Fruit fly (Drosophila melanogaster) whole organism, pupa: ENCODE data around the gene CG14107.

ENCODE experiments used
- CG13204 ChIP-seq: fragments of 200-800 bp; sonication (Bioruptor generic); optimal IDR thresholded peaks from 2 replicates; lab custom pipeline; 2018; ENCODE audit warnings: missing biosample characterization, mild to moderate bottlenecking, missing genetic modification characterization, moderate library complexity
- CG14655 ChIP-seq: fragments of 200-800 bp; sonication (Bioruptor generic); optimal IDR thresholded peaks from 3 replicates; lab custom pipeline; 2017; ENCODE audit warnings: mild to moderate bottlenecking, missing biosample characterization, missing genetic modification reagents, missing genetic modification characterization
- CG15710 ChIP-seq: fragments of 200-800 bp; sonication (Bioruptor generic); optimal IDR thresholded peaks from 2 replicates; lab custom pipeline; 2018; ENCODE audit warnings: missing biosample characterization, mild to moderate bottlenecking, missing genetic modification characterization, moderate library complexity
- CG17806 ChIP-seq: fragments of 200-800 bp; sonication (Bioruptor generic); optimal IDR thresholded peaks from 2 replicates; lab custom pipeline; 2018; ENCODE audit warnings: missing biosample characterization, mild to moderate bottlenecking, missing genetic modification characterization, moderate library complexity
- CG34367 ChIP-seq: fragments of 200-800 bp; sonication (Bioruptor generic); optimal IDR thresholded peaks from 2 replicates; lab custom pipeline; 2018; ENCODE audit warnings: missing biosample characterization, mild to moderate bottlenecking, missing genetic modification characterization
- CG4496 ChIP-seq: fragments of 200-800 bp; sonication (Bioruptor generic); IDR thresholded peaks from 3 replicates; pipeline ENCODE4 v1.3.6; 2022; ENCODE audit warnings: missing biosample characterization, missing genetic modification characterization
- CG8159 ChIP-seq: fragments of 200-800 bp; sonication (Bioruptor generic); optimal IDR thresholded peaks from 3 replicates; lab custom pipeline; 2018; ENCODE audit warnings: missing biosample characterization, mild to moderate bottlenecking, missing genetic modification characterization, moderate library complexity
- CG8301 ChIP-seq: fragments of 200-800 bp; sonication (Bioruptor generic); optimal IDR thresholded peaks from 2 replicates; lab custom pipeline; 2018; ENCODE audit warnings: missing biosample characterization, mild to moderate bottlenecking, missing genetic modification characterization
- D1 ChIP-seq: fragments of 200-800 bp; sonication (Bioruptor generic); optimal IDR thresholded peaks from 2 replicates; lab custom pipeline; 2018; ENCODE audit warnings: missing biosample characterization, mild to moderate bottlenecking, missing genetic modification characterization, moderate library complexity
- EcR ChIP-seq: fragments of 200-800 bp; sonication (Bioruptor generic); optimal IDR thresholded peaks from 3 replicates; lab custom pipeline; 2019; ENCODE audit warnings: missing biosample characterization, missing genetic modification characterization, mild to moderate bottlenecking, moderate library complexity, missing genetic modification reagents
- Ets98B ChIP-seq: fragments of 200-800 bp; sonication (Bioruptor generic); IDR thresholded peaks from 2 replicates; pipeline ENCODE4 v1.3.6; 2022; ENCODE audit warnings: missing biosample characterization, missing genetic modification characterization
- Pif1B ChIP-seq: fragments of 200-800 bp; sonication (Bioruptor generic); optimal IDR thresholded peaks from 3 replicates; lab custom pipeline; 2016; ENCODE audit warnings: missing biosample characterization, missing genetic modification characterization
- Snoo ChIP-seq: fragments of 200-800 bp; sonication (Bioruptor generic); optimal IDR thresholded peaks from 3 replicates; lab custom pipeline; 2017; ENCODE audit warnings: missing biosample characterization, mild to moderate bottlenecking, missing genetic modification characterization, inconsistent platforms
- fd96Ca ChIP-seq: fragments of 200-800 bp; sonication (Bioruptor generic); IDR thresholded peaks from 3 replicates; pipeline ENCODE4 v1.3.6; 2022; ENCODE audit warnings: missing biosample characterization, missing genetic modification characterization

- no peak for TF ChIP-seq CG15710
- no peak for TF ChIP-seq Snoo (tag; lab: Kevin White, UChicago)
- no peak for TF ChIP-seq CG4496 (GFP tag; lab: Robert Waterston, UW)
- no peak for TF ChIP-seq CG8159 (tag; lab: Kevin White, UChicago)
- no peak for TF ChIP-seq CG8301 (tag; lab: Kevin White, UChicago)
- no peak for TF ChIP-seq CG13204 (GFP tag; lab: Kevin White, UChicago)
- no peak for TF ChIP-seq Ets98B (GFP tag; lab: Robert Waterston, UW)
- no peak for TF ChIP-seq CG17806 (tag; lab: Kevin White, UChicago)
- no peak for TF ChIP-seq EcR (GFP tag; lab: Kevin White, UChicago)
- no peak for TF ChIP-seq CG14655
- TF ChIP-seq CG34367: no peak
- TF ChIP-seq fd96Ca: no peak
- no peak for TF ChIP-seq Pif1B (GFP tag; lab: Kevin White, UChicago)
- TF ChIP-seq D1 (tag; lab: Kevin White, UChicago): no peak
These were observed 42.9 kb upstream of the CG14107 start, which contains the start of gene CG33263 for dm6 chr3L:13424068-13424467.
